Fruit fly (Drosophila melanogaster) whole organism, embryonic: ENCODE data around the gene Ldsdh1.

ENCODE experiments used
- ATbp ChIP-seq: fragments of 200-800 bp; sonication (Bioruptor generic); optimal IDR thresholded peaks from 2 replicates; lab custom pipeline; 2017; ENCODE audit warnings: missing biosample characterization, mild to moderate bottlenecking, missing genetic modification characterization, missing genetic modification reagents
- Atf6 ChIP-seq: fragments of 200-800 bp; sonication (Bioruptor generic); IDR thresholded peaks from 2 replicates; pipeline ENCODE4 v1.3.6; 2022; ENCODE audit warnings: missing biosample characterization, missing genetic modification characterization
- Bdp1 ChIP-seq: fragments of 200-800 bp; sonication (Bioruptor generic); optimal IDR thresholded peaks from 3 replicates; lab custom pipeline; 2016; ENCODE audit warnings: missing biosample characterization, missing genetic modification characterization
- Bgb ChIP-seq: fragments of 200-800 bp; sonication (Bioruptor generic); IDR thresholded peaks from 2 replicates; pipeline ENCODE4 v1.3.6; 2022; ENCODE audit warnings: missing biosample characterization, missing genetic modification characterization; ENCODE audit not compliant: partially characterized antibody
- CG1024 ChIP-seq: fragments of 200-800 bp; sonication (Bioruptor generic); IDR thresholded peaks from 2 replicates; pipeline ENCODE4 v1.3.6; 2022; ENCODE audit warnings: missing biosample characterization, missing genetic modification characterization
- CG10267 ChIP-seq: fragments of 200-800 bp; sonication (Bioruptor generic); optimal IDR thresholded peaks from 2 replicates; lab custom pipeline; 2018; ENCODE audit warnings: missing biosample characterization, mild to moderate bottlenecking, missing genetic modification characterization, moderate library complexity
- CG10274 ChIP-seq: fragments of 200-800 bp; sonication (Bioruptor generic); optimal IDR thresholded peaks from 3 replicates; lab custom pipeline; 2017; ENCODE audit warnings: missing biosample characterization, mild to moderate bottlenecking, missing genetic modification characterization
- CG13287 ChIP-seq: fragments of 200-800 bp; sonication (Bioruptor generic); IDR thresholded peaks from 2 replicates; pipeline ENCODE4 v1.3.6; 2022; ENCODE audit warnings: missing biosample characterization, missing genetic modification characterization; ENCODE audit not compliant: partially characterized antibody
- CG14860 ChIP-seq: fragments of 200-800 bp; sonication (Bioruptor generic); IDR thresholded peaks from 3 replicates; pipeline ENCODE4 v1.3.6; 2022; ENCODE audit warnings: missing biosample characterization, missing genetic modification characterization; ENCODE audit not compliant: partially characterized antibody
- CG15011 ChIP-seq: fragments of 200-800 bp; sonication (Bioruptor generic); optimal IDR thresholded peaks from 3 replicates; lab custom pipeline; 2018; ENCODE audit warnings: missing biosample characterization, mild to moderate bottlenecking, missing genetic modification characterization
- CG15696 ChIP-seq: fragments of 200-800 bp; sonication (Bioruptor generic); optimal IDR thresholded peaks from 2 replicates; lab custom pipeline; 2019; ENCODE audit warnings: missing biosample characterization, mild to moderate bottlenecking, missing genetic modification characterization, moderate library complexity
- CG18764 ChIP-seq: fragments of 200-800 bp; sonication (Bioruptor generic); optimal IDR thresholded peaks from 3 replicates; lab custom pipeline; 2016; ENCODE audit warnings: missing biosample characterization, missing genetic modification characterization
- CG30020 ChIP-seq: fragments of 200-800 bp; optimal IDR thresholded peaks from 2 replicates; lab custom pipeline; 2019; ENCODE audit warnings: missing biosample characterization, mild to moderate bottlenecking, missing genetic modification characterization, moderate library complexity
- CG30403 ChIP-seq: fragments of 200-800 bp; sonication (Bioruptor generic); optimal IDR thresholded peaks from 3 replicates; lab custom pipeline; 2016; ENCODE audit warnings: missing biosample characterization, missing genetic modification characterization
- CG33557 ChIP-seq: fragments of 200-800 bp; sonication (Bioruptor generic); optimal IDR thresholded peaks from 2 replicates; lab custom pipeline; 2019; ENCODE audit warnings: missing biosample characterization, mild to moderate bottlenecking, missing genetic modification characterization, moderate library complexity
- CG4617 ChIP-seq: fragments of 200-800 bp; sonication (Bioruptor generic); optimal IDR thresholded peaks from 3 replicates; lab custom pipeline; 2016; ENCODE audit warnings: missing biosample characterization, missing genetic modification characterization, borderline replicate concordance
- CG6272 ChIP-seq: fragments of 200-800 bp; sonication (Bioruptor generic); IDR thresholded peaks from 2 replicates; pipeline ENCODE4 v1.3.6; 2022; ENCODE audit warnings: missing biosample characterization, missing genetic modification characterization
- CG7357 ChIP-seq: fragments of 200-800 bp; sonication (Bioruptor generic); IDR thresholded peaks from 3 replicates; pipeline ENCODE4 v1.3.6; 2022; ENCODE audit warnings: missing biosample characterization, missing genetic modification characterization
- CG8388 ChIP-seq: fragments of 200-800 bp; sonication (Bioruptor generic); optimal IDR thresholded peaks from 2 replicates; lab custom pipeline; 2019; ENCODE audit warnings: missing biosample characterization, mild to moderate bottlenecking, missing genetic modification characterization, moderate library complexity
- CG8478 ChIP-seq: fragments of >200 bp; optimal IDR thresholded peaks from 2 replicates; lab custom pipeline; 2018
- CG8924 ChIP-seq: fragments of 200-800 bp; optimal IDR thresholded peaks from 3 replicates; lab custom pipeline; 2019; ENCODE audit warnings: missing biosample characterization, mild to moderate bottlenecking, missing genetic modification characterization, moderate library complexity
- CG9215 ChIP-seq: fragments of 200-800 bp; sonication (Bioruptor generic); IDR thresholded peaks from 2 replicates; pipeline ENCODE4 v1.3.6; 2022; ENCODE audit warnings: missing biosample characterization, missing genetic modification characterization
- Doc3 ChIP-seq: fragments of 200-800 bp; sonication (Bioruptor generic); IDR thresholded peaks from 3 replicates; pipeline ENCODE4 v1.3.6; 2022; ENCODE audit warnings: missing biosample characterization, missing genetic modification characterization; ENCODE audit not compliant: partially characterized antibody
- Fer3 ChIP-seq: fragments of 200-800 bp; sonication (Bioruptor generic); optimal IDR thresholded peaks from 2 replicates; lab custom pipeline; 2018; ENCODE audit warnings: missing biosample characterization, mild to moderate bottlenecking, missing genetic modification characterization, moderate library complexity
- Hr3 ChIP-seq: fragments of 200-800 bp; sonication (Bioruptor generic); optimal IDR thresholded peaks from 3 replicates; lab custom pipeline; 2016; ENCODE audit warnings: missing biosample characterization, missing genetic modification characterization
- Lim3 ChIP-seq: fragments of 200-800 bp; sonication (Bioruptor generic); IDR thresholded peaks from 2 replicates; pipeline ENCODE4 v1.3.6; 2022; ENCODE audit warnings: missing biosample characterization, missing genetic modification characterization
- Med ChIP-seq: fragments of 200-800 bp; sonication (Bioruptor generic); peaks from one replicate; lab custom pipeline; 2016; ENCODE audit warnings: missing biosample characterization, missing genetic modification characterization, mild to moderate bottlenecking, inconsistent platforms, moderate library complexity
- Myb ChIP-seq: fragments of 200-800 bp; sonication (Bioruptor generic); optimal IDR thresholded peaks from 2 replicates; lab custom pipeline; 2016; ENCODE audit warnings: missing biosample characterization, missing genetic modification characterization
- NC2α ChIP-seq: fragments of 200-800 bp; sonication (Bioruptor generic); optimal IDR thresholded peaks from 2 replicates; lab custom pipeline; 2016; ENCODE audit warnings: missing biosample characterization, missing genetic modification characterization
- Oli ChIP-seq: fragments of 200-800 bp; sonication (Bioruptor generic); optimal IDR thresholded peaks from 2 replicates; lab custom pipeline; 2018; ENCODE audit warnings: missing biosample characterization, mild to moderate bottlenecking, missing genetic modification characterization, moderate library complexity
- Rfx ChIP-seq: fragments of 200-800 bp; sonication (Bioruptor generic); IDR thresholded peaks from 2 replicates; pipeline ENCODE4 v1.3.6; 2022; ENCODE audit warnings: missing biosample characterization, missing genetic modification characterization
- Side ChIP-seq: fragments of 200-800 bp; sonication (Bioruptor generic); optimal IDR thresholded peaks from 2 replicates; lab custom pipeline; 2016; ENCODE audit warnings: missing biosample characterization, missing genetic modification characterization
- Spps ChIP-seq: fragments of 200-800 bp; sonication (Bioruptor generic); optimal IDR thresholded peaks from 2 replicates; lab custom pipeline; 2018; ENCODE audit warnings: missing biosample characterization, mild to moderate bottlenecking, missing genetic modification characterization
- TFAM ChIP-seq: fragments of 200-800 bp; sonication (Bioruptor generic); optimal IDR thresholded peaks from 2 replicates; lab custom pipeline; 2017; ENCODE audit warnings: missing biosample characterization, missing genetic modification characterization, inconsistent platforms
- abd-A ChIP-seq: fragments of 200-800 bp; sonication (Bioruptor generic); optimal IDR thresholded peaks from 3 replicates; lab custom pipeline; 2019; ENCODE audit warnings: missing biosample characterization, mild to moderate bottlenecking, missing genetic modification characterization, moderate library complexity
- ac ChIP-seq: fragments of 200-800 bp; sonication (Bioruptor generic); optimal IDR thresholded peaks from 3 replicates; lab custom pipeline; 2017; ENCODE audit warnings: missing biosample characterization, mild to moderate bottlenecking, missing genetic modification characterization
- ash1 ChIP-seq: fragments of 200-800 bp; sonication (Bioruptor generic); optimal IDR thresholded peaks from 2 replicates; lab custom pipeline; 2018; ENCODE audit warnings: missing biosample characterization, mild to moderate bottlenecking, missing genetic modification characterization
- chm ChIP-seq: fragments of 200-800 bp; sonication (Bioruptor generic); IDR thresholded peaks from 2 replicates; pipeline ENCODE4 v1.3.6; 2022; ENCODE audit warnings: missing biosample characterization, missing genetic modification characterization
- danr ChIP-seq: fragments of 200-800 bp; sonication (Bioruptor generic); IDR thresholded peaks from 2 replicates; pipeline ENCODE4 v1.3.6; 2022; ENCODE audit warnings: missing biosample characterization, missing genetic modification characterization
- gcm ChIP-seq: fragments of 200-800 bp; sonication (Bioruptor generic); optimal IDR thresholded peaks from 2 replicates; lab custom pipeline; 2019; ENCODE audit warnings: missing biosample characterization, mild to moderate bottlenecking, missing genetic modification characterization, moderate library complexity
- h ChIP-seq: fragments of >200 bp; optimal IDR thresholded peaks from 2 replicates; lab custom pipeline; 2017
- maf-S ChIP-seq: fragments of 200-800 bp; sonication (Bioruptor generic); optimal IDR thresholded peaks from 2 replicates; lab custom pipeline; 2016; ENCODE audit warnings: missing biosample characterization, missing genetic modification characterization
- nmo ChIP-seq: fragments of 200-800 bp; sonication (Bioruptor generic); optimal IDR thresholded peaks from 2 replicates; lab custom pipeline; 2018; ENCODE audit warnings: missing biosample characterization, mild to moderate bottlenecking, missing genetic modification characterization, moderate library complexity
- pho ChIP-seq: fragments of 200-800 bp; sonication (Bioruptor generic); optimal IDR thresholded peaks from 2 replicates; lab custom pipeline; 2016; ENCODE audit warnings: missing biosample characterization, missing genetic modification characterization
- pnt ChIP-seq: fragments of 200-800 bp; sonication (Bioruptor generic); optimal IDR thresholded peaks from 3 replicates; lab custom pipeline; 2016; ENCODE audit warnings: missing biosample characterization, missing genetic modification characterization
- sens-2 ChIP-seq: fragments of 200-800 bp; sonication (Bioruptor generic); IDR thresholded peaks from 2 replicates; pipeline ENCODE4 v1.3.6; 2022; ENCODE audit warnings: missing biosample characterization, missing genetic modification characterization
- sima ChIP-seq: fragments of 200-800 bp; sonication (Bioruptor generic); optimal IDR thresholded peaks from 2 replicates; lab custom pipeline; 2016; ENCODE audit warnings: missing biosample characterization, missing genetic modification characterization
- tap ChIP-seq: fragments of 200-800 bp; optimal IDR thresholded peaks from 3 replicates; lab custom pipeline; 2019; ENCODE audit warnings: missing biosample characterization, mild to moderate bottlenecking, missing genetic modification characterization, moderate library complexity
- zf30C ChIP-seq: fragments of 200-800 bp; sonication (Bioruptor generic); optimal IDR thresholded peaks from 3 replicates; lab custom pipeline; 2018; ENCODE audit warnings: missing biosample characterization, mild to moderate bottlenecking, missing genetic modification characterization
- zfh2 ChIP-seq: fragments of 200-800 bp; sonication (Bioruptor generic); optimal IDR thresholded peaks from 2 replicates; lab custom pipeline; 2016; ENCODE audit warnings: missing biosample characterization, missing genetic modification characterization

The Ldsdh1 gene

DNA sequence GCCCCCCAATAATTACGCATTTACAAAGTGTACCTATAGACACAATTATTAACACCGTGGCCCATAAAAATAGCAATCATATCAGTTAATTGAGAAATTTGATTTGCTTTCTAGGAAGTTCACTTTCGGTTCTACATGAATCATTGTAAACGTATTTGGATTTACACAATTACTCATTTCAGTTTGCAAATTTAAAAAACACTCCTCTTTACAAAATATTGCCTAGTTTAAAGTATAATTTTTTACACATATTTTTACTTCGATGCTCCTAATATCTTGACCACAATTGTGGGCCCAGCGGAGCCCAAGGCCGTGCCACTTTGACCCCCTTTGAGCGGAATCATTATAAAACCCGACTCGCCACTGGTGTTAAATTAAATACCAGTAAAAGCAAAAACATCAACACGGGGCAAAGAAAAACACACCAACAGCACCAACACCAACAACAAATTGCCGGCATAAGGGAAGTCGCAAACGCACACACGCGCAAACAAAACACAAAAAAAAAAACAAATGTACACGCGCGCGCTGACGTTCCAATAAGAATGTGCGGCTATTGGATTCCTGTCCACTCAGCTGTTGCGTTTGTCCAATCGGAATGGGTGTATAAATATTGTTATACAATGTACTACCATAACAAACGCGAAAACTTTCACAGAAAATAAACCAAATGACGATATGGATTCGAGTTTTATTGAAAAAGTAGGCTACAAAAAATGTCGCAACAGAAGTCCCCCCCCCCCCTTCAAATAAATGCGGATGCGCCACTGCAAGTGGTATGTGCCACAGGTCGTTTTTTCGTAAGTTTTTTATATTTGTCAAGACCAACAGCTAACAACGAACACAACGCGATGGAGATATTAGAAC is 33.3 kb upstream of the Ldsdh1 start (continued):
- peak; percentile 15 for TF ChIP-seq CG15696 (tag; lab: Kevin White, UChicago)
- TF ChIP-seq CG15011 (GFP tag; lab: Kevin White, UChicago) = peak; percentile 62
- TF ChIP-seq CG18764 (GFP tag; lab: Kevin White, UChicago) = no peak
- TF ChIP-seq Doc3 (GFP tag; lab: Robert Waterston, UW) = no peak
- no peak for TF ChIP-seq ash1 (GFP tag; lab: Kevin White, UChicago)
- TF ChIP-seq CG30020 = no peak
- no peak for TF ChIP-seq CG33557 (GFP tag; lab: Kevin White, UChicago)
- peak; percentile 74 for TF ChIP-seq Rfx
- peak; percentile 70 for TF ChIP-seq Atf6 (GFP tag; lab: Robert Waterston, UW)
- peak; percentile 43 for TF ChIP-seq CG8388 (GFP tag; lab: Kevin White, UChicago)
- no peak for TF ChIP-seq CG7357 (GFP tag; lab: Robert Waterston, UW)
- TF ChIP-seq pnt = no peak
- TF ChIP-seq CG9215 = peak; percentile 30; the same call in 1 of the 2 replicates
- peak; percentile 57 for TF ChIP-seq CG30403 (GFP tag; lab: Kevin White, UChicago)
- TF ChIP-seq sima = peak; percentile 6
- no peak for TF ChIP-seq Hr3
- TF ChIP-seq CG10274 (GFP tag; lab: Kevin White, UChicago) = peak; percentile 40
- TF ChIP-seq Oli (tag; lab: Kevin White, UChicago) = peak; percentile 71
- no peak for TF ChIP-seq CG13287 (GFP tag; lab: Robert Waterston, UW)
- TF ChIP-seq zfh2 (GFP tag; lab: Kevin White, UChicago) = peak; percentile 50
- TF ChIP-seq CG8924 (tag; lab: Kevin White, UChicago) = peak; percentile 64
- TF ChIP-seq pho (GFP tag; lab: Kevin White, UChicago) = peak; percentile 74
- no peak for TF ChIP-seq h (lab: Kevin White, UChicago)
- TF ChIP-seq ac = no peak
- TF ChIP-seq maf-S (GFP tag; lab: Kevin White, UChicago) = peak; percentile 6
- TF ChIP-seq CG4617 (GFP tag; lab: Kevin White, UChicago) = no peak
- TF ChIP-seq Side (GFP tag; lab: Kevin White, UChicago) = peak; percentile 18
- peak; percentile 71 for TF ChIP-seq Fer3 (tag; lab: Kevin White, UChicago)
- no peak for TF ChIP-seq CG1024
- TF ChIP-seq zf30C = no peak
- peak; percentile 37; the same call in 1 of the 2 replicates for TF ChIP-seq danr
- TF ChIP-seq Lim3 = no peak
- TF ChIP-seq Bgb (GFP tag; lab: Robert Waterston, UW) = no peak
- TF ChIP-seq gcm (GFP tag; lab: Kevin White, UChicago) = peak; percentile 26
- TF ChIP-seq CG10267 (tag; lab: Kevin White, UChicago) = peak; percentile 39
- peak; percentile 33 for TF ChIP-seq Myb (GFP tag; lab: Kevin White, UChicago)
- no peak for TF ChIP-seq TFAM (GFP tag; lab: Kevin White, UChicago)
- TF ChIP-seq CG14860 (GFP tag; lab: Robert Waterston, UW) = no peak
- peak; percentile 67 for TF ChIP-seq tap (tag; lab: Kevin White, UChicago)
- TF ChIP-seq NC2α (GFP tag; lab: Kevin White, UChicago) = no peak
- no peak for TF ChIP-seq CG8478 (lab: Kevin White, UChicago)
- TF ChIP-seq ATbp (GFP tag; lab: Kevin White, UChicago) = peak; percentile 18
- no peak for TF ChIP-seq sens-2
- no peak for TF ChIP-seq abd-A
- peak; percentile 28 for TF ChIP-seq Bdp1 (GFP tag; lab: Kevin White, UChicago)
- TF ChIP-seq chm (GFP tag; lab: Robert Waterston, UW) = peak; percentile 24; the same call in 1 of the 2 replicates
- TF ChIP-seq nmo (GFP tag; lab: Kevin White, UChicago) = peak; percentile 60
- TF ChIP-seq Spps (tag; lab: Kevin White, UChicago) = no peak
- no peak for TF ChIP-seq CG6272 (GFP tag; lab: Robert Waterston, UW)
- peak; percentile 86 for TF ChIP-seq Med (GFP tag; lab: Kevin White, UChicago)
